Fruit fly (Drosophila melanogaster) whole organism, embryonic: ENCODE data around the gene CG15890.
A peak's percentile ranks its signal among the peaks of the same experiment; 100 is the strongest.

Experiments used
- Bteb2 ChIP-seq: fragments of 200-800 bp; sonication (Bioruptor generic); optimal IDR thresholded peaks from 2 replicates; lab custom pipeline; 2016; ENCODE audit warnings: missing biosample characterization, missing genetic modification characterization
- CG10431 ChIP-seq: fragments of 200-800 bp; sonication (Bioruptor generic); optimal IDR thresholded peaks from 3 replicates; lab custom pipeline; 2018; ENCODE audit warnings: missing biosample characterization, mild to moderate bottlenecking, missing genetic modification characterization
- CG11085 ChIP-seq: fragments of 200-800 bp; sonication (Bioruptor generic); IDR thresholded peaks from 2 replicates; pipeline ENCODE4 v1.3.6; 2022; ENCODE audit warnings: missing biosample characterization, missing genetic modification characterization
- CG11723 ChIP-seq: fragments of 200-800 bp; sonication (Bioruptor generic); optimal IDR thresholded peaks from 2 replicates; lab custom pipeline; 2017; ENCODE audit warnings: missing biosample characterization, mild to moderate bottlenecking, missing genetic modification characterization
- CG1602 ChIP-seq: fragments of 200-800 bp; sonication (Bioruptor generic); optimal IDR thresholded peaks from 3 replicates; lab custom pipeline; 2016; ENCODE audit warnings: missing biosample characterization, missing genetic modification characterization
- CG32532 ChIP-seq: fragments of 200-800 bp; sonication (Bioruptor generic); IDR thresholded peaks from 2 replicates; pipeline ENCODE4 v1.3.6; 2022; ENCODE audit warnings: missing biosample characterization, missing genetic modification characterization
- CG33557 ChIP-seq: fragments of 200-800 bp; sonication (Bioruptor generic); optimal IDR thresholded peaks from 2 replicates; lab custom pipeline; 2019; ENCODE audit warnings: missing biosample characterization, mild to moderate bottlenecking, missing genetic modification characterization, moderate library complexity
- CG3995 ChIP-seq: fragments of 200-800 bp; sonication (Bioruptor generic); optimal IDR thresholded peaks from 3 replicates; lab custom pipeline; 2016; ENCODE audit warnings: missing biosample characterization, missing genetic modification characterization
- CG4424 ChIP-seq: fragments of 200-800 bp; sonication (Bioruptor generic); optimal IDR thresholded peaks from 3 replicates; lab custom pipeline; 2016; ENCODE audit warnings: missing biosample characterization, missing genetic modification characterization
- CG4707 ChIP-seq: fragments of 200-800 bp; sonication (Bioruptor generic); optimal IDR thresholded peaks from 2 replicates; lab custom pipeline; 2018; ENCODE audit warnings: missing biosample characterization, mild to moderate bottlenecking, missing genetic modification characterization, moderate library complexity
- CG4854 ChIP-seq: fragments of 200-800 bp; sonication (Bioruptor generic); optimal IDR thresholded peaks from 2 replicates; lab custom pipeline; 2016; ENCODE audit warnings: missing biosample characterization, missing genetic modification characterization, inconsistent platforms
- CG6683 ChIP-seq: fragments of 200-800 bp; sonication (Bioruptor generic); optimal IDR thresholded peaks from 2 replicates; lab custom pipeline; 2017; ENCODE audit warnings: missing biosample characterization, mild to moderate bottlenecking, missing genetic modification characterization, missing genetic modification reagents
- CG7928 ChIP-seq: fragments of 200-800 bp; sonication (Bioruptor generic); optimal IDR thresholded peaks from 2 replicates; lab custom pipeline; 2017; ENCODE audit warnings: missing biosample characterization, mild to moderate bottlenecking, missing genetic modification characterization
- CG8089 ChIP-seq: fragments of 200-800 bp; sonication (Bioruptor generic); optimal IDR thresholded peaks from 3 replicates; lab custom pipeline; 2016; ENCODE audit warnings: missing biosample characterization, missing genetic modification characterization
- CG8359 ChIP-seq: fragments of 200-800 bp; sonication (Bioruptor generic); optimal IDR thresholded peaks from 2 replicates; lab custom pipeline; 2017; ENCODE audit warnings: missing biosample characterization, mild to moderate bottlenecking, missing genetic modification characterization, borderline replicate concordance
- CG8924 ChIP-seq: fragments of 200-800 bp; optimal IDR thresholded peaks from 3 replicates; lab custom pipeline; 2019; ENCODE audit warnings: missing biosample characterization, mild to moderate bottlenecking, missing genetic modification characterization, moderate library complexity
- CG9817 ChIP-seq: fragments of 200-800 bp; sonication (Bioruptor generic); optimal IDR thresholded peaks from 2 replicates; lab custom pipeline; 2018; ENCODE audit warnings: missing biosample characterization, mild to moderate bottlenecking, missing genetic modification characterization, moderate library complexity
- Dip3 ChIP-seq: fragments of 200-800 bp; sonication (Bioruptor generic); optimal IDR thresholded peaks from 3 replicates; lab custom pipeline; 2016; ENCODE audit warnings: missing biosample characterization, missing genetic modification characterization
- Elba2 ChIP-seq: fragments of 200-800 bp; sonication (Bioruptor generic); optimal IDR thresholded peaks from 3 replicates; lab custom pipeline; 2016; ENCODE audit warnings: missing biosample characterization, missing genetic modification characterization
- Fer3 ChIP-seq: fragments of 200-800 bp; sonication (Bioruptor generic); optimal IDR thresholded peaks from 2 replicates; lab custom pipeline; 2018; ENCODE audit warnings: missing biosample characterization, mild to moderate bottlenecking, missing genetic modification characterization, moderate library complexity
- Gsc ChIP-seq: fragments of 200-800 bp; sonication (Bioruptor generic); IDR thresholded peaks from 2 replicates; pipeline ENCODE4 v1.3.6; 2022; ENCODE audit warnings: missing biosample characterization, missing genetic modification characterization
- HLHmδ ChIP-seq: fragments of 200-800 bp; sonication (Bioruptor generic); optimal IDR thresholded peaks from 2 replicates; lab custom pipeline; 2018; ENCODE audit warnings: missing biosample characterization, mild to moderate bottlenecking, missing genetic modification characterization, moderate library complexity
- Kr ChIP-seq: fragments of 200-800 bp; sonication (Bioruptor generic); optimal IDR thresholded peaks from 2 replicates; lab custom pipeline; 2017; ENCODE audit warnings: missing biosample characterization, mild to moderate bottlenecking, missing genetic modification characterization
- MTF-1 ChIP-seq: fragments of 200-800 bp; sonication (Bioruptor generic); optimal IDR thresholded peaks from 2 replicates; lab custom pipeline; 2018; ENCODE audit warnings: missing biosample characterization, mild to moderate bottlenecking, missing genetic modification characterization, borderline replicate concordance
- Poxn ChIP-seq: fragments of 200-800 bp; sonication (Bioruptor generic); IDR thresholded peaks from 2 replicates; pipeline ENCODE4 v1.3.6; 2022; ENCODE audit warnings: missing biosample characterization, missing genetic modification characterization
- Usf ChIP-seq: fragments of 200-800 bp; sonication (Bioruptor generic); optimal IDR thresholded peaks from 2 replicates; lab custom pipeline; 2017; ENCODE audit warnings: missing genotype, missing biosample characterization, missing genetic modification characterization
- YL-1 ChIP-seq: fragments of 200-800 bp; sonication (Bioruptor generic); optimal IDR thresholded peaks from 3 replicates; lab custom pipeline; 2017; ENCODE audit warnings: missing biosample characterization, mild to moderate bottlenecking, missing genetic modification characterization
- ab ChIP-seq: fragments of 200-800 bp; sonication (Bioruptor generic); optimal IDR thresholded peaks from 2 replicates; lab custom pipeline; 2016; ENCODE audit warnings: missing biosample characterization, missing genetic modification characterization
- ato ChIP-seq: fragments of 200-800 bp; sonication (Bioruptor generic); IDR thresholded peaks from 2 replicates; pipeline ENCODE4 v1.3.6; 2022; ENCODE audit warnings: missing biosample characterization, missing genetic modification characterization; ENCODE audit not compliant: partially characterized antibody
- chn ChIP-seq: fragments of 200-800 bp; sonication (Bioruptor generic); optimal IDR thresholded peaks from 2 replicates; lab custom pipeline; 2016; ENCODE audit warnings: missing biosample characterization, missing genetic modification characterization
- dan ChIP-seq: fragments of 200-800 bp; sonication (Bioruptor generic); IDR thresholded peaks from 2 replicates; pipeline ENCODE4 v1.3.6; 2022; ENCODE audit warnings: missing biosample characterization, missing genetic modification characterization
- dati ChIP-seq: fragments of 200-800 bp; sonication (Bioruptor generic); IDR thresholded peaks from 2 replicates; pipeline ENCODE4 v1.3.6; 2022; ENCODE audit warnings: missing biosample characterization, missing genetic modification characterization
- ems ChIP-seq: fragments of 200-800 bp; sonication (Bioruptor generic); optimal IDR thresholded peaks from 3 replicates; lab custom pipeline; 2016; ENCODE audit warnings: missing biosample characterization, missing genetic modification characterization
- fd64A ChIP-seq: fragments of 200-800 bp; sonication (Bioruptor generic); optimal IDR thresholded peaks from 3 replicates; lab custom pipeline; 2018; ENCODE audit warnings: missing biosample characterization, mild to moderate bottlenecking, missing genetic modification characterization
- fu2 ChIP-seq: fragments of 200-800 bp; sonication (Bioruptor generic); optimal IDR thresholded peaks from 2 replicates; lab custom pipeline; 2016; ENCODE audit warnings: missing biosample characterization, missing genetic modification characterization
- gce ChIP-seq: fragments of 200-800 bp; sonication (Bioruptor generic); IDR thresholded peaks from 3 replicates; pipeline ENCODE4 v1.3.6; 2022; ENCODE audit warnings: missing biosample characterization, missing genetic modification characterization
- jing ChIP-seq: fragments of 200-800 bp; sonication (Bioruptor generic); optimal IDR thresholded peaks from 2 replicates; lab custom pipeline; 2018; ENCODE audit warnings: missing biosample characterization, mild to moderate bottlenecking, missing genetic modification characterization
- jumu ChIP-seq: fragments of 200-800 bp; sonication (Bioruptor generic); optimal IDR thresholded peaks from 3 replicates; lab custom pipeline; 2016; ENCODE audit warnings: missing biosample characterization, missing genetic modification characterization
- luna ChIP-seq: fragments of 200-800 bp; sonication (Bioruptor generic); optimal IDR thresholded peaks from 2 replicates; lab custom pipeline; 2016; ENCODE audit warnings: missing biosample characterization, missing genetic modification characterization
- mirr ChIP-seq: fragments of 200-800 bp; sonication (Bioruptor generic); optimal IDR thresholded peaks from 3 replicates; lab custom pipeline; 2018; ENCODE audit warnings: missing biosample characterization, mild to moderate bottlenecking, missing genetic modification characterization
- pfk ChIP-seq: fragments of 200-800 bp; sonication (Bioruptor generic); optimal IDR thresholded peaks from 2 replicates; lab custom pipeline; 2018; ENCODE audit warnings: missing biosample characterization, mild to moderate bottlenecking, missing genetic modification characterization, moderate library complexity
- schlank ChIP-seq: fragments of 200-800 bp; sonication (Bioruptor generic); optimal IDR thresholded peaks from 2 replicates; lab custom pipeline; 2018; ENCODE audit warnings: missing biosample characterization, mild to moderate bottlenecking, missing genetic modification characterization
- sd ChIP-seq: fragments of 200-800 bp; sonication (Bioruptor generic); optimal IDR thresholded peaks from 3 replicates; lab custom pipeline; 2018; ENCODE audit warnings: missing biosample characterization, mild to moderate bottlenecking, missing genetic modification characterization, moderate library complexity
- sens ChIP-seq: fragments of 200-800 bp; sonication (Bioruptor generic); peaks from one replicate; lab custom pipeline; 2016; ENCODE audit warnings: missing biosample characterization, missing genetic modification characterization
- sim ChIP-seq: fragments of 200-800 bp; sonication (Bioruptor generic); IDR thresholded peaks from 2 replicates; pipeline ENCODE4 v1.3.6; 2022; ENCODE audit warnings: missing biosample characterization, missing genetic modification characterization
- sima ChIP-seq: fragments of 200-800 bp; sonication (Bioruptor generic); optimal IDR thresholded peaks from 2 replicates; lab custom pipeline; 2016; ENCODE audit warnings: missing biosample characterization, missing genetic modification characterization
- sna ChIP-seq: fragments of 200-800 bp; sonication (Bioruptor generic); IDR thresholded peaks from 2 replicates; pipeline ENCODE4 v1.3.6; 2022; ENCODE audit warnings: missing biosample characterization, missing genetic modification characterization; ENCODE audit not compliant: partially characterized antibody
- tgo ChIP-seq: fragments of 200-800 bp; sonication (Bioruptor generic); IDR thresholded peaks from 3 replicates; pipeline ENCODE4 v1.3.6; 2022; ENCODE audit warnings: missing biosample characterization, missing genetic modification characterization
- vnd ChIP-seq: fragments of 200-800 bp; sonication (Bioruptor generic); IDR thresholded peaks from 3 replicates; pipeline ENCODE4 v1.3.6; 2022; ENCODE audit warnings: missing biosample characterization, missing genetic modification characterization; ENCODE audit not compliant: partially characterized antibody
- wek ChIP-seq: fragments of 200-800 bp; sonication (Bioruptor generic); optimal IDR thresholded peaks from 3 replicates; lab custom pipeline; 2018; ENCODE audit warnings: missing biosample characterization, mild to moderate bottlenecking, missing genetic modification characterization, moderate library complexity
- wor ChIP-seq: fragments of 200-800 bp; sonication (Bioruptor generic); IDR thresholded peaks from 2 replicates; pipeline ENCODE4 v1.3.6; 2022; ENCODE audit warnings: missing biosample characterization, missing genetic modification characterization

The CG15890 gene

DNA sequence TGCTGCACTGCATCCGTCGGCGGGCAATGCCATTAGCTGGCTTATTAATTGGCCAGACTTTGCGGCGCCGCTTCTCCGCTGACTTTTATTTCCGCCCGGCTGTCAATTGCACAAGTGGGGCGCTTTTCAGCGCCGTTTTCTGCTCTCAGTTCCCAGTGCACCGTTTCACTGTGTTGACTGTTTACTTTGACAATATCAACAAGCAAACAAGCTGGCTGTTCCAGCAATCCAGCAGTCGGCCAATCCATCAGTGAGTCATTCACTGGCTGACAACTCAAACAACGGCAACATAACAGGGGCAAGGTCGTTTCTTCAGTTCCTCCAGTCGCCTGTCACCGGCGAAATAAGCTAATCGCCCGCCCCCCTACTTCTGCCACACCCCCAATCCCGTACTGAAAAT, 48.3 kb downstream of the CG15890 start (continued):
- TF ChIP-seq wek (GFP tag; lab: Kevin White, UChicago), result peak; percentile 92
- peak; percentile 95 for TF ChIP-seq sens (GFP tag; lab: Kevin White, UChicago)
- TF ChIP-seq tgo (GFP tag; lab: Robert Waterston, UW), result peak; percentile 60
- TF ChIP-seq dati, result peak; percentile 55; the same call in 1 of the 2 replicates
- TF ChIP-seq schlank (tag; lab: Kevin White, UChicago), result peak; percentile 71
- TF ChIP-seq fu2 (GFP tag; lab: Kevin White, UChicago), result peak; percentile 33
- peak; percentile 47 for TF ChIP-seq jing
- TF ChIP-seq CG6683 (GFP tag; lab: Kevin White, UChicago), result peak; percentile 79
- TF ChIP-seq CG11085 (GFP tag; lab: Robert Waterston, UW), result peak; percentile 71; the same call in 1 of the 2 replicates
- TF ChIP-seq Kr, result peak; percentile 49
- 0 out of 2 replicates have a peak, but pooled peaks have one; percentile 6 for TF ChIP-seq Poxn (GFP tag; lab: Robert Waterston, UW)
- peak; percentile 81 for TF ChIP-seq CG8359 (GFP tag; lab: Kevin White, UChicago)
- peak; percentile 92 for TF ChIP-seq fd64A (GFP tag; lab: Kevin White, UChicago)
- peak; percentile 19; the same call in 1 of the 2 replicates for TF ChIP-seq wor (GFP tag; lab: Robert Waterston, UW)
- TF ChIP-seq CG8089 (GFP tag; lab: Kevin White, UChicago), result peak; percentile 82
- TF ChIP-seq CG9817 (tag; lab: Kevin White, UChicago), result peak; percentile 64
- peak; percentile 33 for TF ChIP-seq Dip3 (GFP tag; lab: Kevin White, UChicago)
- TF ChIP-seq CG4707 (GFP tag; lab: Kevin White, UChicago), result peak; percentile 82
- no peak for TF ChIP-seq ato (GFP tag; lab: Robert Waterston, UW)
- TF ChIP-seq mirr, result peak; percentile 79
- TF ChIP-seq pfk (GFP tag; lab: Kevin White, UChicago), result peak; percentile 26
- TF ChIP-seq CG32532, result peak; percentile 29; the same call in 1 of the 2 replicates
- no peak for TF ChIP-seq Elba2 (GFP tag; lab: Kevin White, UChicago)
- no peak for TF ChIP-seq sna
- TF ChIP-seq CG10431 (GFP tag; lab: Kevin White, UChicago), result peak; percentile 71
- TF ChIP-seq vnd (GFP tag; lab: Robert Waterston, UW), result no peak
- TF ChIP-seq CG33557 (GFP tag; lab: Kevin White, UChicago), result peak; percentile 71
- TF ChIP-seq jumu (GFP tag; lab: Kevin White, UChicago), result peak; percentile 69
- TF ChIP-seq HLHmδ (GFP tag; lab: Kevin White, UChicago), result peak; percentile 89
- TF ChIP-seq sd (tag; lab: Kevin White, UChicago), result peak; percentile 39
- peak; percentile 77 for TF ChIP-seq Fer3 (tag; lab: Kevin White, UChicago)
- TF ChIP-seq CG1602 (GFP tag; lab: Kevin White, UChicago), result peak; percentile 36
- TF ChIP-seq sim (GFP tag; lab: Robert Waterston, UW), result peak; percentile 85
- TF ChIP-seq gce (GFP tag; lab: Robert Waterston, UW), result peak; percentile 94
- peak; percentile 58 for TF ChIP-seq sima
- TF ChIP-seq Bteb2, result peak; percentile 13
- TF ChIP-seq Usf (GFP tag; lab: Kevin White, UChicago), result no peak
- TF ChIP-seq chn (GFP tag; lab: Kevin White, UChicago), result peak; percentile 28
- TF ChIP-seq ab (GFP tag; lab: Kevin White, UChicago), result no peak
- peak; percentile 93 for TF ChIP-seq MTF-1
- no peak for TF ChIP-seq luna (GFP tag; lab: Kevin White, UChicago)
- no peak for TF ChIP-seq Gsc
- TF ChIP-seq YL-1 (GFP tag; lab: Kevin White, UChicago), result peak; percentile 89
- peak; percentile 82 for TF ChIP-seq CG11723 (GFP tag; lab: Kevin White, UChicago)
- peak; percentile 52 for TF ChIP-seq CG8924
- TF ChIP-seq ems, result peak; percentile 50
- peak; percentile 33 for TF ChIP-seq CG7928 (GFP tag; lab: Kevin White, UChicago)
- TF ChIP-seq CG4424, result peak; percentile 67
- TF ChIP-seq dan (GFP tag; lab: Robert Waterston, UW), result no peak
- TF ChIP-seq CG3995 (GFP tag; lab: Kevin White, UChicago), result no peak
- TF ChIP-seq CG4854 (GFP tag; lab: Kevin White, UChicago), result peak; percentile 78
